Fruit fly (Drosophila melanogaster): ENCODE measurements around the gene CG33509.

Gene CG33509

dm6 chr2L:21037723-21038122, 48.6 kb downstream of the CG33509 start (continued):
- no peak for TF ChIP-seq CG2129 (GFP tag; IDR thresholded peaks at IDR 0.05; ENCODE audit: partially characterized antibody)
- TF ChIP-seq CG10543 (GFP tag; optimal IDR thresholded peaks at IDR 0.05), result no peak
- peak; percentile 23 for TF ChIP-seq CG11723 (GFP tag; optimal IDR thresholded peaks at IDR 0.05)
- no peak for TF ChIP-seq CG33213 (GFP tag; optimal IDR thresholded peaks at IDR 0.05)
- peak; percentile 79; the same call in 2 of the 3 replicates for TF ChIP-seq CG2199 (GFP tag; IDR thresholded peaks at IDR 0.05)
- peak; percentile 26 for TF ChIP-seq CG10979 (tag; optimal IDR thresholded peaks at IDR 0.05)
- TF ChIP-seq CG18262 (tag; optimal IDR thresholded peaks at IDR 0.05), result peak; percentile 58
- TF ChIP-seq ap (GFP tag; IDR thresholded peaks at IDR 0.05), result no peak
- TF ChIP-seq CG15011 (GFP tag; optimal IDR thresholded peaks at IDR 0.05), result peak; percentile 60
- TF ChIP-seq CG6689 (GFP tag; IDR thresholded peaks at IDR 0.05), result no peak
- TF ChIP-seq CG5180 (GFP tag; optimal IDR thresholded peaks at IDR 0.05), result peak; percentile 56
- TF ChIP-seq z (GFP tag; IDR thresholded peaks at IDR 0.05), result 0 out of 3 replicates have a peak, but pooled peaks have one; percentile 31
- TF ChIP-seq kay (GFP tag; optimal IDR thresholded peaks at IDR 0.05), result peak; percentile 3
- TF ChIP-seq ac (GFP tag; optimal IDR thresholded peaks at IDR 0.05), result peak; percentile 39
- TF ChIP-seq zen (tag; optimal IDR thresholded peaks at IDR 0.05), result peak; percentile 77
- TF ChIP-seq Sry-δ (GFP tag; optimal IDR thresholded peaks at IDR 0.05), result no peak
- TF ChIP-seq nmo (GFP tag; optimal IDR thresholded peaks at IDR 0.05), result no peak
- TF ChIP-seq kah (GFP tag; optimal IDR thresholded peaks at IDR 0.05), result peak; percentile 68
- TF ChIP-seq mirr (GFP tag; optimal IDR thresholded peaks at IDR 0.05), result peak; percentile 36
- no peak for TF ChIP-seq ind (GFP tag; optimal IDR thresholded peaks at IDR 0.05)
- peak; percentile 78 for TF ChIP-seq sens (GFP tag)
- TF ChIP-seq peb (GFP tag; IDR thresholded peaks at IDR 0.05), result peak; percentile 27; the same call in 1 of the 2 replicates
- TF ChIP-seq Meics (GFP tag; optimal IDR thresholded peaks at IDR 0.05), result peak; percentile 54
- TF ChIP-seq prd (optimal IDR thresholded peaks at IDR 0.05), result no peak
- peak; percentile 23; the same call in 2 of the 3 replicates for TF ChIP-seq prd (GFP tag; IDR thresholded peaks at IDR 0.05)
- TF ChIP-seq lola (GFP tag; optimal IDR thresholded peaks at IDR 0.05), result no peak
- TF ChIP-seq cas (GFP tag; IDR thresholded peaks at IDR 0.05), result no peak
- TF ChIP-seq CG11504 (tag; optimal IDR thresholded peaks at IDR 0.05), result peak; percentile 9
- peak; percentile 88 for TF ChIP-seq CG6813 (GFP tag; optimal IDR thresholded peaks at IDR 0.05)
- peak; percentile 63 for TF ChIP-seq CG18599 (GFP tag; optimal IDR thresholded peaks at IDR 0.05)
- TF ChIP-seq Spps (tag; optimal IDR thresholded peaks at IDR 0.05), result peak; percentile 51
- TF ChIP-seq gfzf (GFP tag; optimal IDR thresholded peaks at IDR 0.05), result no peak

dm6 chr2L:21035704-21036369, 50.5 kb downstream of the CG33509 start:
- TF ChIP-seq Dfd (GFP tag; optimal IDR thresholded peaks at IDR 0.05) (no peak), CG6689 (GFP tag; IDR thresholded peaks at IDR 0.05) (peak; percentile 51), CG2120 (GFP tag; optimal IDR thresholded peaks at IDR 0.05) (peak; percentile 2), CG15479 (GFP tag; optimal IDR thresholded peaks at IDR 0.05) (peak; percentile 6), CG12391 (tag; optimal IDR thresholded peaks at IDR 0.05) (peak; percentile 10), dan (GFP tag; IDR thresholded peaks at IDR 0.05) (no peak), CG7839 (tag; optimal IDR thresholded peaks at IDR 0.05) (peak; percentile 26), fd102C (GFP tag; optimal IDR thresholded peaks at IDR 0.05) (peak; percentile 20), exex (tag; optimal IDR thresholded peaks at IDR 0.05) (no peak), Ptx1 (GFP tag; IDR thresholded peaks at IDR 0.05) (0 out of 2 replicates have a peak, but pooled peaks have one; percentile 23), CG16815 (GFP tag; optimal IDR thresholded peaks at IDR 0.05) (peak; percentile 25), dmrt11E (tag; optimal IDR thresholded peaks at IDR 0.05) (peak; percentile 15), zfh1 (GFP tag; IDR thresholded peaks at IDR 0.05) (0 out of 3 replicates have a peak, but pooled peaks have one; percentile 33), sens (GFP tag) (peak; percentile 48), Dad (GFP tag; optimal IDR thresholded peaks at IDR 0.05) (no peak), CG2712 (tag; optimal IDR thresholded peaks at IDR 0.05) (peak; percentile 20), grau (tag; optimal IDR thresholded peaks at IDR 0.05) (peak; percentile 1), Blimp-1 (GFP tag; optimal IDR thresholded peaks at IDR 0.05) (peak; percentile 0), D19A (tag; optimal IDR thresholded peaks at IDR 0.05) (peak; percentile 1), gsb-n (tag; optimal IDR thresholded peaks at IDR 0.05) (peak; percentile 8)
